Fruit fly (Drosophila melanogaster) whole organism, embryonic: Measurements from ENCODE around the gene PAN3.

Experiments
- Adf1 ChIP-seq: fragments of 200-800 bp; sonication (Bioruptor generic); IDR thresholded peaks from 2 replicates; pipeline ENCODE4 v1.3.6; 2022; ENCODE audit warnings: missing biosample characterization, missing genetic modification characterization
- Atf6 ChIP-seq: fragments of 200-800 bp; sonication (Bioruptor generic); IDR thresholded peaks from 2 replicates; pipeline ENCODE4 v1.3.6; 2022; ENCODE audit warnings: missing biosample characterization, missing genetic modification characterization
- Bteb2 ChIP-seq: fragments of 200-800 bp; sonication (Bioruptor generic); optimal IDR thresholded peaks from 2 replicates; lab custom pipeline; 2016; ENCODE audit warnings: missing biosample characterization, missing genetic modification characterization
- CG11247 ChIP-seq: fragments of 200-800 bp; sonication (Bioruptor generic); IDR thresholded peaks from 2 replicates; pipeline ENCODE4 v1.3.6; 2022; ENCODE audit warnings: missing biosample characterization, missing genetic modification characterization
- CG11723 ChIP-seq: fragments of 200-800 bp; sonication (Bioruptor generic); optimal IDR thresholded peaks from 2 replicates; lab custom pipeline; 2017; ENCODE audit warnings: missing biosample characterization, mild to moderate bottlenecking, missing genetic modification characterization
- CG12155 ChIP-seq: fragments of 200-800 bp; sonication (Bioruptor generic); optimal IDR thresholded peaks from 3 replicates; lab custom pipeline; 2016; ENCODE audit warnings: missing biosample characterization, missing genetic modification characterization
- CG13296 ChIP-seq: fragments of 200-800 bp; sonication (Bioruptor generic); optimal IDR thresholded peaks from 3 replicates; lab custom pipeline; 2018; ENCODE audit warnings: missing biosample characterization, mild to moderate bottlenecking, missing genetic modification characterization
- CG14014 ChIP-seq: fragments of 200-800 bp; sonication (Bioruptor generic); IDR thresholded peaks from 2 replicates; pipeline ENCODE4 v1.3.6; 2022; ENCODE audit warnings: missing biosample characterization, missing genetic modification characterization
- CG16813 ChIP-seq: fragments of 200-800 bp; sonication (Bioruptor generic); IDR thresholded peaks from 3 replicates; pipeline ENCODE4 v1.3.6; 2022; ENCODE audit warnings: missing biosample characterization, missing genetic modification characterization; ENCODE audit not compliant: partially characterized antibody
- CG2120 ChIP-seq: fragments of 200-800 bp; sonication (Bioruptor generic); optimal IDR thresholded peaks from 3 replicates; lab custom pipeline; 2016; ENCODE audit warnings: missing biosample characterization, missing genetic modification characterization
- CG30020 ChIP-seq: fragments of 200-800 bp; optimal IDR thresholded peaks from 2 replicates; lab custom pipeline; 2019; ENCODE audit warnings: missing biosample characterization, mild to moderate bottlenecking, missing genetic modification characterization, moderate library complexity
- CG30403 ChIP-seq: fragments of 200-800 bp; sonication (Bioruptor generic); optimal IDR thresholded peaks from 3 replicates; lab custom pipeline; 2016; ENCODE audit warnings: missing biosample characterization, missing genetic modification characterization
- CG32767 ChIP-seq: fragments of 200-800 bp; sonication (Bioruptor generic); IDR thresholded peaks from 2 replicates; pipeline ENCODE4 v1.3.6; 2022; ENCODE audit warnings: missing biosample characterization, missing genetic modification characterization
- CG33213 ChIP-seq: fragments of 200-800 bp; sonication (Bioruptor generic); optimal IDR thresholded peaks from 3 replicates; lab custom pipeline; 2016; ENCODE audit warnings: missing biosample characterization, missing genetic modification characterization
- CG33557 ChIP-seq: fragments of 200-800 bp; sonication (Bioruptor generic); optimal IDR thresholded peaks from 2 replicates; lab custom pipeline; 2019; ENCODE audit warnings: missing biosample characterization, mild to moderate bottlenecking, missing genetic modification characterization, moderate library complexity
- CG6254 ChIP-seq: fragments of 200-800 bp; sonication (Bioruptor generic); optimal IDR thresholded peaks from 3 replicates; lab custom pipeline; 2017; ENCODE audit warnings: mild to moderate bottlenecking, missing biosample characterization, missing genetic modification reagents, missing genetic modification characterization
- CG6813 ChIP-seq: fragments of 200-800 bp; sonication (Bioruptor generic); optimal IDR thresholded peaks from 2 replicates; lab custom pipeline; 2017; ENCODE audit warnings: missing biosample characterization, missing genetic modification characterization, mild to moderate bottlenecking, moderate library complexity, missing genetic modification reagents
- CG7372 ChIP-seq: fragments of 200-800 bp; sonication (Bioruptor generic); IDR thresholded peaks from 2 replicates; pipeline ENCODE4 v1.3.6; 2022; ENCODE audit warnings: missing biosample characterization, missing genetic modification characterization
- CG7839 ChIP-seq: fragments of 200-800 bp; sonication (Bioruptor generic); optimal IDR thresholded peaks from 3 replicates; lab custom pipeline; 2018; ENCODE audit warnings: missing biosample characterization, mild to moderate bottlenecking, missing genetic modification characterization, moderate library complexity
- Chrac-16 ChIP-seq: fragments of 200-800 bp; sonication (Bioruptor generic); optimal IDR thresholded peaks from 3 replicates; lab custom pipeline; 2016; ENCODE audit warnings: missing biosample characterization, missing genetic modification characterization
- Dek ChIP-seq: fragments of 200-800 bp; sonication (Bioruptor generic); optimal IDR thresholded peaks from 3 replicates; lab custom pipeline; 2019; ENCODE audit warnings: missing biosample characterization, mild to moderate bottlenecking, missing genetic modification characterization, moderate library complexity
- E2f1 ChIP-seq: fragments of 200-800 bp; sonication (Bioruptor generic); IDR thresholded peaks from 2 replicates; pipeline ENCODE4 v1.3.6; 2022; ENCODE audit warnings: missing biosample characterization, missing genetic modification characterization
- E2f2 ChIP-seq: fragments of 200-800 bp; sonication (Bioruptor generic); IDR thresholded peaks from 2 replicates; pipeline ENCODE4 v1.3.6; 2022; ENCODE audit warnings: missing biosample characterization, missing genetic modification characterization
- Gsc ChIP-seq: fragments of 200-800 bp; sonication (Bioruptor generic); IDR thresholded peaks from 2 replicates; pipeline ENCODE4 v1.3.6; 2022; ENCODE audit warnings: missing biosample characterization, missing genetic modification characterization
- HHEX ChIP-seq: fragments of 200-800 bp; sonication (Bioruptor generic); optimal IDR thresholded peaks from 3 replicates; lab custom pipeline; 2017; ENCODE audit warnings: missing biosample characterization, mild to moderate bottlenecking, missing genetic modification characterization, missing genetic modification reagents
- HLH54F ChIP-seq: fragments of 200-800 bp; sonication (Bioruptor generic); optimal IDR thresholded peaks from 3 replicates; lab custom pipeline; 2016; ENCODE audit warnings: missing biosample characterization, missing genetic modification characterization
- Hsf ChIP-seq: fragments of 200-800 bp; sonication (Bioruptor generic); optimal IDR thresholded peaks from 3 replicates; lab custom pipeline; 2016; ENCODE audit warnings: missing biosample characterization, missing genetic modification characterization
- MTF-1 ChIP-seq: fragments of 200-800 bp; sonication (Bioruptor generic); optimal IDR thresholded peaks from 2 replicates; lab custom pipeline; 2018; ENCODE audit warnings: missing biosample characterization, mild to moderate bottlenecking, missing genetic modification characterization, borderline replicate concordance
- Nf-YA ChIP-seq: fragments of 200-800 bp; sonication (Bioruptor generic); IDR thresholded peaks from 2 replicates; pipeline ENCODE4 v1.3.6; 2022; ENCODE audit warnings: missing biosample characterization, missing genetic modification characterization
- NfI ChIP-seq: fragments of 200-800 bp; sonication (Bioruptor generic); optimal IDR thresholded peaks from 3 replicates; lab custom pipeline; 2018; ENCODE audit warnings: missing biosample characterization, mild to moderate bottlenecking, missing genetic modification characterization, moderate library complexity
- Rfx ChIP-seq: fragments of 200-800 bp; sonication (Bioruptor generic); IDR thresholded peaks from 2 replicates; pipeline ENCODE4 v1.3.6; 2022; ENCODE audit warnings: missing biosample characterization, missing genetic modification characterization
- Rx ChIP-seq: fragments of 200-800 bp; sonication (Bioruptor generic); IDR thresholded peaks from 2 replicates; pipeline ENCODE4 v1.3.6; 2022; ENCODE audit warnings: missing biosample characterization, missing genetic modification characterization
- ab ChIP-seq: fragments of 200-800 bp; sonication (Bioruptor generic); optimal IDR thresholded peaks from 2 replicates; lab custom pipeline; 2016; ENCODE audit warnings: missing biosample characterization, missing genetic modification characterization
- ap ChIP-seq: fragments of 200-800 bp; sonication (Bioruptor generic); IDR thresholded peaks from 2 replicates; pipeline ENCODE4 v1.3.6; 2022; ENCODE audit warnings: missing biosample characterization, missing genetic modification characterization
- az2 ChIP-seq: fragments of 200-800 bp; sonication (Bioruptor generic); optimal IDR thresholded peaks from 3 replicates; lab custom pipeline; 2016; ENCODE audit warnings: missing biosample characterization, missing genetic modification characterization
- cato ChIP-seq: fragments of 200-800 bp; sonication (Bioruptor generic); optimal IDR thresholded peaks from 2 replicates; lab custom pipeline; 2016; ENCODE audit warnings: missing biosample characterization, missing genetic modification characterization, borderline replicate concordance
- caup ChIP-seq: fragments of 200-800 bp; sonication (Bioruptor generic); optimal IDR thresholded peaks from 3 replicates; lab custom pipeline; 2017; ENCODE audit warnings: missing biosample characterization, mild to moderate bottlenecking, missing genetic modification characterization, moderate library complexity; ENCODE audit not compliant: severe bottlenecking
- ci ChIP-seq: fragments of 200-800 bp; sonication (Bioruptor generic); IDR thresholded peaks from 3 replicates; pipeline ENCODE4 v1.3.6; 2022; ENCODE audit warnings: missing biosample characterization, missing genetic modification characterization
- dan ChIP-seq: fragments of 200-800 bp; sonication (Bioruptor generic); IDR thresholded peaks from 2 replicates; pipeline ENCODE4 v1.3.6; 2022; ENCODE audit warnings: missing biosample characterization, missing genetic modification characterization
- hbn ChIP-seq: fragments of 200-800 bp; sonication (Bioruptor generic); IDR thresholded peaks from 2 replicates; pipeline ENCODE4 v1.3.6; 2022; ENCODE audit warnings: missing biosample characterization, missing genetic modification characterization; ENCODE audit not compliant: partially characterized antibody
- ken ChIP-seq: fragments of 200-800 bp; sonication (Bioruptor generic); IDR thresholded peaks from 3 replicates; pipeline ENCODE4 v1.3.6; 2022; ENCODE audit warnings: missing biosample characterization, missing genetic modification characterization
- klu ChIP-seq: fragments of 200-800 bp; sonication (Bioruptor generic); IDR thresholded peaks from 2 replicates; pipeline ENCODE4 v1.3.6; 2022; ENCODE audit warnings: missing biosample characterization, missing genetic modification characterization
- nmo ChIP-seq: fragments of 200-800 bp; sonication (Bioruptor generic); optimal IDR thresholded peaks from 2 replicates; lab custom pipeline; 2018; ENCODE audit warnings: missing biosample characterization, mild to moderate bottlenecking, missing genetic modification characterization, moderate library complexity
- p53 ChIP-seq: fragments of 200-800 bp; sonication (Bioruptor generic); optimal IDR thresholded peaks from 2 replicates; lab custom pipeline; 2016; ENCODE audit warnings: missing biosample characterization, missing genetic modification characterization
- sens ChIP-seq: fragments of 200-800 bp; sonication (Bioruptor generic); peaks from one replicate; lab custom pipeline; 2016; ENCODE audit warnings: missing biosample characterization, missing genetic modification characterization
- toy ChIP-seq: fragments of 200-800 bp; sonication (Bioruptor generic); IDR thresholded peaks from 2 replicates; pipeline ENCODE4 v1.3.6; 2022; ENCODE audit warnings: missing biosample characterization, missing genetic modification characterization
- twi ChIP-seq: fragments of 200-800 bp; optimal IDR thresholded peaks from 2 replicates; lab custom pipeline; 2019; ENCODE audit warnings: missing biosample characterization, mild to moderate bottlenecking, missing genetic modification characterization, moderate library complexity
- zen ChIP-seq: fragments of 200-800 bp; sonication (Bioruptor generic); optimal IDR thresholded peaks from 3 replicates; lab custom pipeline; 2018; ENCODE audit warnings: missing biosample characterization, mild to moderate bottlenecking, missing genetic modification characterization, moderate library complexity
- zfh1 ChIP-seq: fragments of 200-800 bp; sonication (Bioruptor generic); IDR thresholded peaks from 3 replicates; pipeline ENCODE4 v1.3.6; 2022; ENCODE audit warnings: missing biosample characterization, missing genetic modification characterization

PAN3 gene

dm6 chr3L:3042150-3043049, 28.5 kb upstream of the PAN3 start, which contains the start of gene Prx4 (continued):
- peak; percentile 69 for TF ChIP-seq Dek (tag; lab: Kevin White, UChicago)
- TF ChIP-seq CG32767 (GFP tag; lab: Robert Waterston, UW): peak; percentile 47
- peak; percentile 62 for TF ChIP-seq az2 (GFP tag; lab: Kevin White, UChicago)
- TF ChIP-seq cato (GFP tag; lab: Kevin White, UChicago): no peak
- TF ChIP-seq E2f2 (GFP tag; lab: Robert Waterston, UW): peak; percentile 60
- TF ChIP-seq Atf6: peak; percentile 66; the same call in 1 of the 2 replicates
- TF ChIP-seq toy (GFP tag; lab: Robert Waterston, UW): no peak
- TF ChIP-seq Adf1 (GFP tag; lab: Robert Waterston, UW): peak; percentile 17; the same call in 1 of the 2 replicates
- TF ChIP-seq Chrac-16 (GFP tag; lab: Kevin White, UChicago): peak; percentile 62
- peak; percentile 20 for TF ChIP-seq Bteb2
- TF ChIP-seq Hsf (GFP tag; lab: Kevin White, UChicago): peak; percentile 44
- TF ChIP-seq caup (GFP tag; lab: Kevin White, UChicago): peak; percentile 74
- no peak for TF ChIP-seq p53 (GFP tag; lab: Kevin White, UChicago)
- TF ChIP-seq zfh1 (GFP tag; lab: Robert Waterston, UW): peak; percentile 85
- TF ChIP-seq sens (GFP tag; lab: Kevin White, UChicago): peak; percentile 88
- no peak for TF ChIP-seq CG33213
- TF ChIP-seq CG11723 (GFP tag; lab: Kevin White, UChicago): no peak
- 0 out of 2 replicates have a peak, but pooled peaks have one; percentile 14 for TF ChIP-seq Nf-YA (GFP tag; lab: Robert Waterston, UW)
- TF ChIP-seq CG2120 (GFP tag; lab: Kevin White, UChicago): peak; percentile 80
- TF ChIP-seq CG7839 (tag; lab: Kevin White, UChicago): peak; percentile 84
- TF ChIP-seq CG33557 (GFP tag; lab: Kevin White, UChicago): peak; percentile 23
- peak; percentile 76 for TF ChIP-seq CG11247 (GFP tag; lab: Robert Waterston, UW)
- TF ChIP-seq CG6254 (GFP tag; lab: Kevin White, UChicago): peak; percentile 41
- TF ChIP-seq dan (GFP tag; lab: Robert Waterston, UW): no peak
- TF ChIP-seq Rfx: peak; percentile 77
- peak; percentile 43 for TF ChIP-seq MTF-1 (GFP tag; lab: Kevin White, UChicago)
- peak; percentile 78 for TF ChIP-seq CG14014
- TF ChIP-seq hbn: no peak
- TF ChIP-seq ken: peak; percentile 87; the same call in 2 of the 3 replicates
- TF ChIP-seq klu (GFP tag; lab: Robert Waterston, UW): no peak
- TF ChIP-seq HLH54F: peak; percentile 33
- peak; percentile 65 for TF ChIP-seq ap (GFP tag; lab: Robert Waterston, UW)
- no peak for TF ChIP-seq CG16813
- peak; percentile 69 for TF ChIP-seq E2f1 (GFP tag; lab: Robert Waterston, UW)
- TF ChIP-seq zen: peak; percentile 20
- TF ChIP-seq ci: peak; percentile 89
- no peak for TF ChIP-seq CG30020 (tag; lab: Kevin White, UChicago)
- peak; percentile 38 for TF ChIP-seq CG6813 (GFP tag; lab: Kevin White, UChicago)
- peak; percentile 66 for TF ChIP-seq CG12155 (GFP tag; lab: Kevin White, UChicago)
- TF ChIP-seq CG30403 (GFP tag; lab: Kevin White, UChicago): peak; percentile 76
- TF ChIP-seq twi: peak; percentile 18
- TF ChIP-seq ab (GFP tag; lab: Kevin White, UChicago): no peak
- peak; percentile 59 for TF ChIP-seq CG13296 (GFP tag; lab: Kevin White, UChicago)
- TF ChIP-seq Gsc (GFP tag; lab: Robert Waterston, UW): no peak; the same call in 1 of the 2 replicates
- peak; percentile 65 for TF ChIP-seq NfI (GFP tag; lab: Kevin White, UChicago)
- peak; percentile 54 for TF ChIP-seq HHEX
- peak; percentile 65 for TF ChIP-seq CG7372
- TF ChIP-seq nmo (GFP tag; lab: Kevin White, UChicago): peak; percentile 70
- no peak for TF ChIP-seq Rx (GFP tag; lab: Robert Waterston, UW)
